Worm (Caenorhabditis elegans): ENCODE results near the gene baf-1.

DNA sequence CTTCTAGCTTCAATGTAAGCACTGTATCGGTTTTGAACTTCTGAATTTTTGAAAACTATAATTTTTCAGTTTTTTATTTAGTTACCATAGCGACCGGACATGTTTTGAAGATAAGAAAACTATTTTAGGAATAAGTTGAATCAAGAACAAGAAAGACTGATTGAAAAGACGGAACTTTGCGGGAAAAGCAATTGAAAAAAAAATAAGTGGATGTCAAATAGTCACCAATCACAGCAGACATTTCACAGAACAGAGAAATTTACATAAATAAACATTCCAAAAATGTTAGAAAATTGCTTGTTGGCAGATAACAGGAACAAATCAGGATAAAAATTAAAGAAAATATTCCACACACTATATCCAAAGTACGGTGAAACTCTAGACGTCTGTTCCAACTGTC lies 17.4 kb upstream of the baf-1 start, which contains the start of gene F54C8.6:
- no peak for TF ChIP-seq B0310.2 (tag; optimal IDR thresholded peaks at IDR 0.05)
- TF ChIP-seq ceh-36 (tag; optimal IDR thresholded peaks at IDR 0.05): no peak

Measured in whole organism, early embryonic.